Worm (Caenorhabditis elegans) whole organism, mixed stage, embryonic: ENCODE results near the gene F26A10.2.
A peak's percentile ranks its signal among the peaks of the same experiment; 100 is the strongest.
"Not testable (repeated sequence)": the region's sequence is repeated elsewhere in the genome, so short reads cannot be mapped to it uniquely, and the experiment has no call there.

Experiments
- blmp-1 ChIP-seq: fragments of 150-350 bp; optimal IDR thresholded peaks from 2 replicates; lab custom pipeline; 2014; ENCODE audit warnings: missing biosample characterization, missing genetic modification characterization
- ceh-39 ChIP-seq: fragments of 150-350 bp; optimal IDR thresholded peaks from 2 replicates; lab custom pipeline; 2014; ENCODE audit warnings: missing biosample characterization, missing genetic modification characterization
- ceh-43 ChIP-seq: fragments of 200-800 bp; sonication (Bioruptor generic); optimal IDR thresholded peaks from 2 replicates; lab custom pipeline; 2018; ENCODE audit warnings: mild to moderate bottlenecking, missing genetic modification characterization, moderate library complexity, missing compliant biosample characterization
- ceh-83 ChIP-seq: fragments of 200-800 bp; sonication (Bioruptor generic); optimal IDR thresholded peaks from 2 replicates; lab custom pipeline; 2018; ENCODE audit warnings: mild to moderate bottlenecking, missing genetic modification characterization, missing compliant biosample characterization
- ces-1 ChIP-seq: fragments of 150-350 bp; optimal IDR thresholded peaks from 2 replicates; lab custom pipeline; 2014; ENCODE audit warnings: missing biosample characterization, missing genetic modification reagents, missing genetic modification characterization
- cnd-1 ChIP-seq: fragments of 200-800 bp; sonication (Bioruptor generic); optimal IDR thresholded peaks from 2 replicates; lab custom pipeline; 2018; ENCODE audit warnings: mild to moderate bottlenecking, missing genetic modification characterization, missing compliant biosample characterization
- elt-1 ChIP-seq: sonication (generic microtip); optimal IDR thresholded peaks from 2 replicates; lab custom pipeline; 2017; ENCODE audit warnings: missing genetic modification characterization, mild to moderate bottlenecking, missing compliant biosample characterization, antibody characterized with exemption, moderate library complexity, borderline replicate concordance; ENCODE audit not compliant: insufficient read depth
- elt-3 ChIP-seq: fragments of 150-350 bp; optimal IDR thresholded peaks from 2 replicates; lab custom pipeline; 2014; ENCODE audit warnings: missing biosample characterization, missing genetic modification characterization
- ham-2 ChIP-seq: fragments of 200-800 bp; sonication (Bioruptor generic); optimal IDR thresholded peaks from 2 replicates; lab custom pipeline; 2018; ENCODE audit warnings: mild to moderate bottlenecking, missing genetic modification characterization, missing compliant biosample characterization
- hlh-1 ChIP-seq: fragments of 150-350 bp; optimal IDR thresholded peaks from 2 replicates; lab custom pipeline; 2014; ENCODE audit warnings: missing biosample characterization, missing genetic modification reagents, missing genetic modification characterization
- lsy-2 ChIP-seq: fragments of 150-350 bp; optimal IDR thresholded peaks from 2 replicates; lab custom pipeline; 2014; ENCODE audit warnings: missing biosample characterization, missing genetic modification characterization
- mab-5 ChIP-seq: fragments of 150-350 bp; optimal IDR thresholded peaks from 2 replicates; lab custom pipeline; 2014; ENCODE audit warnings: missing biosample characterization, missing genetic modification characterization
- mep-1 ChIP-seq: fragments of 150-350 bp; optimal IDR thresholded peaks from 2 replicates; lab custom pipeline; 2017; ENCODE audit warnings: missing biosample characterization, missing genetic modification reagents, missing genetic modification characterization, inconsistent platforms
- nhr-12 ChIP-seq: fragments of 150-350 bp; optimal IDR thresholded peaks from 2 replicates; lab custom pipeline; 2014; ENCODE audit warnings: missing biosample characterization, missing genetic modification characterization
- nhr-237 ChIP-seq: fragments of 150-350 bp; optimal IDR thresholded peaks from 2 replicates; lab custom pipeline; 2014; ENCODE audit warnings: missing biosample characterization, missing genetic modification characterization
- nhr-28 ChIP-seq: fragments of 150-350 bp; optimal IDR thresholded peaks from 2 replicates; lab custom pipeline; 2014; ENCODE audit warnings: missing biosample characterization, missing genetic modification characterization
- nhr-76 ChIP-seq: sonication (generic microtip); optimal IDR thresholded peaks from 2 replicates; lab custom pipeline; 2017; ENCODE audit warnings: missing biosample characterization, missing genetic modification characterization
- pha-4 ChIP-seq: fragments of 150-350 bp; optimal IDR thresholded peaks from 2 replicates; lab custom pipeline; 2018; ENCODE audit warnings: missing biosample characterization, missing genetic modification reagents, missing genetic modification characterization
- sem-2 ChIP-seq: fragments of 200-800 bp; sonication (Bioruptor generic); optimal IDR thresholded peaks from 2 replicates; lab custom pipeline; 2018; ENCODE audit warnings: mild to moderate bottlenecking, missing genetic modification characterization, missing compliant biosample characterization
- snpc-4 ChIP-seq: fragments of 150-350 bp; optimal IDR thresholded peaks from 2 replicates; lab custom pipeline; 2014; ENCODE audit warnings: missing biosample characterization, missing genetic modification characterization
- sptf-1 ChIP-seq: sonication (generic microtip); optimal IDR thresholded peaks from 2 replicates; lab custom pipeline; 2017; ENCODE audit warnings: mild to moderate bottlenecking, missing genetic modification characterization, moderate library complexity, missing compliant biosample characterization
- tbx-8 ChIP-seq: fragments of 200-800 bp; sonication (Bioruptor generic); optimal IDR thresholded peaks from 2 replicates; lab custom pipeline; 2018; ENCODE audit warnings: mild to moderate bottlenecking, missing genetic modification characterization, moderate library complexity, missing compliant biosample characterization
- unc-120 ChIP-seq: sonication (generic microtip); optimal IDR thresholded peaks from 2 replicates; lab custom pipeline; 2017; ENCODE audit warnings: missing genetic modification characterization, missing compliant biosample characterization; ENCODE audit not compliant: poor library complexity, severe bottlenecking
- unc-39 ChIP-seq: fragments of 150-350 bp; optimal IDR thresholded peaks from 2 replicates; lab custom pipeline; 2014; ENCODE audit warnings: missing biosample characterization, missing genetic modification characterization
- unc-62 ChIP-seq: fragments of 150-350 bp; optimal IDR thresholded peaks from 2 replicates; lab custom pipeline; 2014; ENCODE audit warnings: missing biosample characterization, missing genetic modification reagents, missing genetic modification characterization
- zip-8 ChIP-seq: fragments of 150-350 bp; optimal IDR thresholded peaks from 2 replicates; lab custom pipeline; 2014; ENCODE audit warnings: missing biosample characterization, missing genetic modification characterization
- ztf-11 ChIP-seq: fragments of 150-350 bp; optimal IDR thresholded peaks from 2 replicates; lab custom pipeline; 2014; ENCODE audit warnings: missing biosample characterization, missing genetic modification characterization

F26A10.2 gene

ce11 chrX:7667394-7668089 lies 22.3 kb upstream of the F26A10.2 start, which contains the start of gene F27D9.13:
Gene F27D9.13 (minus strand): TSS chrX:7667444.
- no peak for TF ChIP-seq mab-5 (tag; lab: Kevin White, UChicago)
- TF ChIP-seq cnd-1: no peak
- TF ChIP-seq lsy-2 (tag; lab: Kevin White, UChicago): no peak
- TF ChIP-seq elt-3 (tag; lab: Kevin White, UChicago): no peak
- TF ChIP-seq zip-8 (tag; lab: Kevin White, UChicago): no peak
- no peak for TF ChIP-seq mep-1 (tag; lab: Kevin White, UChicago)
- TF ChIP-seq nhr-76 (tag; lab: Kevin White, UChicago): no peak
- no peak for TF ChIP-seq ham-2
- no peak for TF ChIP-seq nhr-28 (tag; lab: Kevin White, UChicago)
- no peak for TF ChIP-seq ceh-43
- no peak for TF ChIP-seq ztf-11 (tag; lab: Kevin White, UChicago)
- TF ChIP-seq nhr-12: no peak
- TF ChIP-seq sptf-1 (tag; lab: Kevin White, UChicago): no peak
- TF ChIP-seq pha-4: no peak

- TF ChIP-seq blmp-1 (tag; lab: Kevin White, UChicago): peak; percentile 46
- no peak for TF ChIP-seq ham-2
Observed at ce11 chrX:7665401-7665800, 20.2 kb upstream of the F26A10.2 start.

- not testable (repeated sequence) for TF ChIP-seq ceh-83 (GFP tag; lab: Kevin White, UChicago); ceh-43; unc-39
Observed at ce11 chrX:7664819-7665218, 19.6 kb upstream of the F26A10.2 start, which contains the start of gene dhs-29. Gene dhs-29 (minus strand): TSS chrX:7664919.

- TF ChIP-seq zip-8 (tag; lab: Kevin White, UChicago) (no peak), nhr-28 (tag; lab: Kevin White, UChicago) (no peak), ztf-11 (tag; lab: Kevin White, UChicago) (no peak), ham-2 (no peak), nhr-237 (tag; lab: Kevin White, UChicago) (no peak), elt-1 (tag; lab: Kevin White, UChicago) (no peak), ceh-39 (tag; lab: Kevin White, UChicago) (no peak), ceh-83 (GFP tag; lab: Kevin White, UChicago) (no peak)
- TF ChIP-seq, all 35 proteins: peak for 0
Observed at ce11 chrX:7664419-7664818, 19.2 kb upstream of the F26A10.2 start.

ce11 chrX:7662532-7662931 lies 17.3 kb upstream of the F26A10.2 start:
- TF ChIP-seq elt-1 (tag; lab: Kevin White, UChicago) (peak; percentile 35), tbx-8 (GFP tag; lab: Kevin White, UChicago) (no peak)

DNA sequence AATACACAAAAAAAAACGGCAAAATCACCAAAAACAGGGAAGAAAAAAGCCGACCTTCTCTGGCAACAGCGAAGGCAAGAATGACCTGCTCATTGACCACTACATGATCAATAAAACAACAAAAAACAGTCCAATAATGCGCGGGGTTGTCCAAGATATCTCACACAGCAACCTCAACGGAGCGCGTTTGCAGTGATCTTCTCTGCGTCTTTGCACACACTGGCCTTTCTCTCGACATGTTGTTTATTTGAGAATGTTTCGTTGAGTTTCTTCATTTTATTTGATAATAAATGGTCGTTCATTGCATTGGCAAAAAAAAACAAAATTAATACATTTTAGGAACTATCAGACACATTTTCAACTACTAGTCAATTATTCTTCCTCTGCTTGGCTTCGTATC lies 16.4 kb upstream of the F26A10.2 start:
- TF ChIP-seq pha-4 (peak; percentile 39), unc-62 (GFP tag; lab: Kevin White, UChicago) (peak; percentile 28), blmp-1 (tag; lab: Kevin White, UChicago) (no peak), mep-1 (tag; lab: Kevin White, UChicago) (peak; percentile 50), ces-1 (GFP tag; lab: Kevin White, UChicago) (no peak), snpc-4 (tag; lab: Kevin White, UChicago) (no peak), sem-2 (GFP tag; lab: Kevin White, UChicago) (no peak), hlh-1 (tag; lab: Kevin White, UChicago) (peak; percentile 47)

ce11 chrX:7660919-7661557 lies 15.8 kb upstream of the F26A10.2 start, which contains the start of gene pcca-1:
Gene pcca-1 (minus strand): TSS chrX:7660986.
- TF ChIP-seq ztf-11 (tag; lab: Kevin White, UChicago): no peak
- peak; percentile 84 for TF ChIP-seq unc-120 (tag; lab: Kevin White, UChicago)
- TF ChIP-seq ceh-43: no peak
- peak; percentile 87 for TF ChIP-seq hlh-1 (tag; lab: Kevin White, UChicago)
- TF ChIP-seq elt-3 (tag; lab: Kevin White, UChicago): no peak
- no peak for TF ChIP-seq mab-5 (tag; lab: Kevin White, UChicago)
